Worm (Caenorhabditis elegans) whole organism, L4/young adult: ENCODE data around the gene F35A5.8.

Experiments used
- dao-5 ChIP-seq: sonication (generic microtip); optimal IDR thresholded peaks from 2 replicates; lab custom pipeline; 2016; ENCODE audit warnings: missing genotype, missing genetic modification characterization, moderate library complexity, missing compliant biosample characterization
- him-1 ChIP-seq: sonication (generic microtip); optimal IDR thresholded peaks from 2 replicates; lab custom pipeline; 2016; ENCODE audit warnings: missing genotype, missing genetic modification reagents, missing genetic modification characterization, missing compliant biosample characterization

DNA sequence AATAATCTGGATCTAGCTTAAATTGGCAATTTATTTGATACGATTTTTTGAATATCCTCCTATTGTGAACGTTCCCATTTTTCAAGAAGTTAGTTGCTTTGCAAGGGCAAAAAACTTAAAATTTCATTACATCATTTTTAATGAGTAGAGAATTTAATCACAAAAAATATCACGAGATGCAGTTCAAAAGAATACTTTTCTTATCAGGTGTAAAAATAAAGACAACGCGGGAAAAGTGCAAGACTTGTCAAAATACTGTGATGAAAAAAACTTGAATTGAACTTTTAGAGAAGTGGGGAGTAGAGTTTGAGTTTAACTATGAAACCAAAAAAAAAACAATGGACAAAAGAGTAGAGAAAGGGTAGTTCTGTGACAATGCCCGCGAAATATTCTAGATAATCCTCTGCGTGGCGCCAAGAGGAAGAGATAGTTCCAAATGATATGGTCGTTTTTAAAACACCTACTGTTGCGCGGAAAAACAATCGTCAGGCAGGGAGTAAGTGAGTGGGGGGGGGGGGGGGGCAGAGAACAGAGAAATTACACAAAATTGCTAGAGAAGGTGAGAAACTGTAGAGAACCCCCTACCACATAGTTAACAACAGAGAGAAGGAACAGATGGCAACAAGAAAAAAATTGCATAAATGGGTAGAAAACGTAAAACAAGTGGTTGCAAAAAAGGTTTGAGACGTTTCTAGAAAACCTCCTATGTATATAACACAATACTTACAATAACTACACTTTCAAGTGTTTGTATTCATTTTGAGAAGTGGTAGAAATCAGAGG, 21.8 kb upstream of the F35A5.8 start:
- no peak for TF ChIP-seq him-1 (tag; lab: Kevin White, UChicago)
- no peak for TF ChIP-seq dao-5 (tag; lab: Kevin White, UChicago)
